Fruit fly (Drosophila melanogaster) whole organism, adult: ENCODE results near the gene MED20.

Source experiments
- CG11617 ChIP-seq: fragments of 200-800 bp; sonication (Bioruptor generic); optimal IDR thresholded peaks from 2 replicates; lab custom pipeline; 2017; ENCODE audit warnings: mild to moderate bottlenecking, missing biosample characterization, missing genetic modification reagents, missing genetic modification characterization
- CG14711 ChIP-seq: fragments of 200-800 bp; sonication (Bioruptor generic); optimal IDR thresholded peaks from 2 replicates; lab custom pipeline; 2018; ENCODE audit warnings: missing biosample characterization, mild to moderate bottlenecking, missing genetic modification characterization, moderate library complexity
- CG1620 ChIP-seq: fragments of 200-800 bp; sonication (Bioruptor generic); optimal IDR thresholded peaks from 2 replicates; lab custom pipeline; 2016; ENCODE audit warnings: missing biosample characterization, missing genetic modification characterization
- CG5204 ChIP-seq: fragments of 200-800 bp; sonication (Bioruptor generic); optimal IDR thresholded peaks from 2 replicates; lab custom pipeline; 2016; ENCODE audit warnings: missing biosample characterization, missing genetic modification characterization
- Mnt ChIP-seq: fragments of 200-800 bp; sonication (Bioruptor generic); optimal IDR thresholded peaks from 2 replicates; lab custom pipeline; 2016; ENCODE audit warnings: missing biosample characterization, mild to moderate bottlenecking, missing genetic modification characterization
- cic ChIP-seq: fragments of 200-800 bp; sonication (Bioruptor generic); optimal IDR thresholded peaks from 2 replicates; lab custom pipeline; 2017; ENCODE audit warnings: missing biosample characterization, mild to moderate bottlenecking, missing genetic modification characterization, moderate library complexity
- kay ChIP-seq: fragments of 200-800 bp; sonication (Bioruptor generic); peaks from one replicate; lab custom pipeline; 2016; ENCODE audit warnings: missing biosample characterization, missing genetic modification characterization, borderline replicate concordance
- ovo ChIP-seq: fragments of 200-800 bp; sonication (Bioruptor generic); optimal IDR thresholded peaks from 2 replicates; lab custom pipeline; 2016; ENCODE audit warnings: missing biosample characterization, missing genetic modification characterization
- pad ChIP-seq: fragments of 200-800 bp; sonication (Bioruptor generic); optimal IDR thresholded peaks from 3 replicates; lab custom pipeline; 2017; ENCODE audit warnings: missing biosample characterization, missing genetic modification characterization, mild to moderate bottlenecking, moderate library complexity, missing genetic modification reagents
- tj ChIP-seq: fragments of 200-800 bp; sonication (Bioruptor generic); optimal IDR thresholded peaks from 3 replicates; lab custom pipeline; 2017; ENCODE audit warnings: missing biosample characterization, mild to moderate bottlenecking, missing genetic modification characterization, moderate library complexity

DNA sequence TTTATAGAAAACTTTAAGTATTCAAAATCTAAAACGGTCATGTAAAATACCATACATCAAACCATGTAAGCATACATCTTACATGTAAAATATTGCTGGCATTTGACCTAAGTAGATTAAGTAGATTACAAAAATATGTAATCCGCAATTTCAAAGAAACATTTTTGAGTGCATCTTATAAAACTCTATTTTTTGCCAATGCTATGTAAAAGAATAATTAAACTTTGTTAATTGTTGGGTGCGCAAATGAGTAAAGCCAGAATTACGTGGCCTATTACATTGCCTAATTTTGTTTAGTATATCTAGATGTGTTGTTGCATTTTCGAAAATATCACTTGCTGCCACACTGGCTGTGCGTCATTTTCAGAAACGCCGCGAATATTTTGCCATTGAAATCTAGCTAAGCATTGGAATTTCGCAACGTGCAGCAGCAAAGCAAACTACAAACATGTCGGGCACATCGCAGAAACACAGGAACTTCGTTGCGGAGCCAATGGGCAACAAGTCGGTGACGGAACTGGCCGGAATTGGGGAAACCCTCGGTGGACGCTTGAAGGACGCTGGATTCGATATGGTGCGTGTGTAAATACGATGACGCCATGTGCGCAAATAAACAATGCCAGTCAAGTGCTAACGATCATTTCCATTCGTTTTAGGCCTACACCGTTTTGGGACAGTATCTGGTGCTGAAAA lies 43.3 kb downstream of the MED20 start, which contains the start of gene baf:
- TF ChIP-seq kay (GFP tag; lab: Kevin White, UChicago): no peak
- TF ChIP-seq CG11617: no peak
- no peak for TF ChIP-seq ovo (GFP tag; lab: Kevin White, UChicago)
- no peak for TF ChIP-seq pad (GFP tag; lab: Kevin White, UChicago)
- TF ChIP-seq CG14711 (tag; lab: Kevin White, UChicago): no peak
- TF ChIP-seq CG5204 (GFP tag; lab: Kevin White, UChicago): no peak
- peak; percentile 40 for TF ChIP-seq cic
- TF ChIP-seq CG1620 (GFP tag; lab: Kevin White, UChicago): no peak
- TF ChIP-seq Mnt (GFP tag; lab: Kevin White, UChicago): peak; percentile 40
- TF ChIP-seq tj (GFP tag; lab: Kevin White, UChicago): no peak
